Fruit fly (Drosophila melanogaster) whole organism, prepupa: ENCODE data around the gene CG31055.

ENCODE experiments used
- Blimp-1 ChIP-seq: fragments of 200-800 bp; sonication (Bioruptor generic); optimal IDR thresholded peaks from 3 replicates; lab custom pipeline; 2017; ENCODE audit warnings: missing biosample characterization, missing genetic modification characterization, mild to moderate bottlenecking, moderate library complexity, missing genetic modification reagents
- CG10631 ChIP-seq: fragments of 200-800 bp; sonication (Bioruptor generic); optimal IDR thresholded peaks from 2 replicates; lab custom pipeline; 2016; ENCODE audit warnings: missing biosample characterization, missing genetic modification characterization
- CG10669 ChIP-seq: fragments of 200-800 bp; sonication (Bioruptor generic); optimal IDR thresholded peaks from 3 replicates; lab custom pipeline; 2018; ENCODE audit warnings: missing biosample characterization, mild to moderate bottlenecking, missing genetic modification characterization, moderate library complexity
- CG11294 ChIP-seq: fragments of 200-800 bp; sonication (Bioruptor generic); IDR thresholded peaks from 2 replicates; pipeline ENCODE4 v1.3.6; 2022; ENCODE audit warnings: missing biosample characterization, missing genetic modification characterization
- CG11762 ChIP-seq: fragments of 200-800 bp; sonication (Bioruptor generic); optimal IDR thresholded peaks from 3 replicates; lab custom pipeline; 2016; ENCODE audit warnings: missing biosample characterization, missing genetic modification characterization; ENCODE audit not compliant: insufficient read depth
- CG11902 ChIP-seq: fragments of 200-800 bp; sonication (Bioruptor generic); optimal IDR thresholded peaks from 3 replicates; lab custom pipeline; 2016; ENCODE audit warnings: missing biosample characterization, missing genetic modification characterization
- CG1621 ChIP-seq: fragments of 200-800 bp; sonication (Bioruptor generic); optimal IDR thresholded peaks from 3 replicates; lab custom pipeline; 2018; ENCODE audit warnings: missing biosample characterization, mild to moderate bottlenecking, missing genetic modification characterization
- CG3032 ChIP-seq: fragments of 200-800 bp; optimal IDR thresholded peaks from 2 replicates; lab custom pipeline; 2019; ENCODE audit warnings: missing biosample characterization, mild to moderate bottlenecking, missing genetic modification characterization, moderate library complexity
- CG31627 ChIP-seq: fragments of 200-800 bp; sonication (Bioruptor generic); optimal IDR thresholded peaks from 3 replicates; lab custom pipeline; 2016; ENCODE audit warnings: missing biosample characterization, missing genetic modification characterization
- CG34406 ChIP-seq: fragments of 200-800 bp; sonication (Bioruptor generic); optimal IDR thresholded peaks from 3 replicates; lab custom pipeline; 2016; ENCODE audit warnings: missing biosample characterization, missing genetic modification characterization
- CG3919 ChIP-seq: fragments of 200-800 bp; sonication (Bioruptor generic); optimal IDR thresholded peaks from 3 replicates; lab custom pipeline; 2016; ENCODE audit warnings: missing biosample characterization, missing genetic modification characterization
- CG6276 ChIP-seq: fragments of 200-800 bp; sonication (Bioruptor generic); optimal IDR thresholded peaks from 2 replicates; lab custom pipeline; 2017; ENCODE audit warnings: missing biosample characterization, mild to moderate bottlenecking, missing genetic modification characterization
- CG6808 ChIP-seq: fragments of 200-800 bp; sonication (Bioruptor generic); optimal IDR thresholded peaks from 3 replicates; lab custom pipeline; 2017; ENCODE audit warnings: missing biosample characterization, missing genetic modification characterization, mild to moderate bottlenecking, moderate library complexity, missing genetic modification reagents
- CG6854 ChIP-seq: fragments of 200-800 bp; sonication (Bioruptor generic); optimal IDR thresholded peaks from 2 replicates; lab custom pipeline; 2017; ENCODE audit warnings: missing biosample characterization, mild to moderate bottlenecking, missing genetic modification characterization
- CG7368 ChIP-seq: fragments of 200-800 bp; sonication (Bioruptor generic); optimal IDR thresholded peaks from 3 replicates; lab custom pipeline; 2016; ENCODE audit warnings: missing biosample characterization, missing genetic modification characterization
- CG8632 ChIP-seq: fragments of 200-800 bp; sonication (Bioruptor generic); optimal IDR thresholded peaks from 3 replicates; lab custom pipeline; 2016; ENCODE audit warnings: missing biosample characterization, missing genetic modification characterization
- CG9139 ChIP-seq: fragments of 200-800 bp; sonication (Bioruptor generic); optimal IDR thresholded peaks from 3 replicates; lab custom pipeline; 2017; ENCODE audit warnings: missing biosample characterization, mild to moderate bottlenecking, missing genetic modification characterization
- Eip78C ChIP-seq: fragments of 200-800 bp; sonication (Bioruptor generic); peaks from one replicate; lab custom pipeline; 2016; ENCODE audit warnings: missing biosample characterization, missing genetic modification characterization
- Eip93F ChIP-seq: fragments of 200-800 bp; sonication (Bioruptor generic); optimal IDR thresholded peaks from 2 replicates; lab custom pipeline; 2016; ENCODE audit warnings: missing biosample characterization, mild to moderate bottlenecking, missing genetic modification characterization
- Ets21C ChIP-seq: fragments of 200-800 bp; sonication (Bioruptor generic); optimal IDR thresholded peaks from 3 replicates; lab custom pipeline; 2016; ENCODE audit warnings: missing biosample characterization, missing genetic modification characterization
- Gug ChIP-seq: fragments of 200-800 bp; sonication (Bioruptor generic); IDR thresholded peaks from 2 replicates; pipeline ENCODE4 v1.3.6; 2022; ENCODE audit warnings: missing biosample characterization, missing genetic modification characterization
- Hr38 ChIP-seq: sonication (Bioruptor generic); optimal IDR thresholded peaks from 2 replicates; lab custom pipeline; 2016; ENCODE audit warnings: missing biosample characterization, missing genetic modification characterization
- Hr39 ChIP-seq: fragments of 200-800 bp; sonication (Bioruptor generic); optimal IDR thresholded peaks from 2 replicates; lab custom pipeline; 2016; ENCODE audit warnings: missing biosample characterization, missing genetic modification characterization
- Hr4 ChIP-seq: fragments of 200-800 bp; sonication (Bioruptor generic); optimal IDR thresholded peaks from 3 replicates; lab custom pipeline; 2016; ENCODE audit warnings: missing biosample characterization, missing genetic modification characterization
- Lpt ChIP-seq: fragments of 200-800 bp; sonication (Bioruptor generic); optimal IDR thresholded peaks from 3 replicates; lab custom pipeline; 2016; ENCODE audit warnings: missing biosample characterization, missing genetic modification characterization
- Met ChIP-seq: fragments of 200-800 bp; sonication (Bioruptor generic); optimal IDR thresholded peaks from 3 replicates; lab custom pipeline; 2016; ENCODE audit warnings: missing biosample characterization, missing genetic modification characterization
- OdsH ChIP-seq: fragments of 200-800 bp; sonication (Bioruptor generic); optimal IDR thresholded peaks from 3 replicates; lab custom pipeline; 2016; ENCODE audit warnings: missing biosample characterization, missing genetic modification characterization
- Smox ChIP-seq: fragments of 200-800 bp; sonication (Bioruptor generic); optimal IDR thresholded peaks from 3 replicates; lab custom pipeline; 2016; ENCODE audit warnings: missing biosample characterization, missing genetic modification characterization
- Sox102F ChIP-seq: fragments of 200-800 bp; sonication (Bioruptor generic); optimal IDR thresholded peaks from 2 replicates; lab custom pipeline; 2016; ENCODE audit warnings: missing biosample characterization, mild to moderate bottlenecking, missing genetic modification characterization
- Sox15 ChIP-seq: fragments of 200-800 bp; sonication (Bioruptor generic); optimal IDR thresholded peaks from 3 replicates; lab custom pipeline; 2016; ENCODE audit warnings: missing biosample characterization, missing genetic modification characterization
- acj6 ChIP-seq: fragments of 200-800 bp; sonication (Bioruptor generic); optimal IDR thresholded peaks from 3 replicates; lab custom pipeline; 2016; ENCODE audit warnings: missing biosample characterization, missing genetic modification characterization
- dsx ChIP-seq: fragments of 200-800 bp; optimal IDR thresholded peaks from 3 replicates; lab custom pipeline; 2019; ENCODE audit warnings: missing biosample characterization, mild to moderate bottlenecking, missing genetic modification characterization, moderate library complexity; ENCODE audit not compliant: poor library complexity, severe bottlenecking
- eg ChIP-seq: fragments of 200-800 bp; sonication (Bioruptor generic); IDR thresholded peaks from 3 replicates; pipeline ENCODE4 v1.3.6; 2022; ENCODE audit warnings: missing biosample characterization, missing genetic modification characterization
- esn ChIP-seq: fragments of 200-800 bp; sonication (Bioruptor generic); optimal IDR thresholded peaks from 2 replicates; lab custom pipeline; 2016; ENCODE audit warnings: missing biosample characterization, mild to moderate bottlenecking, missing genetic modification characterization, moderate library complexity
- fd59A ChIP-seq: fragments of 200-800 bp; sonication (Bioruptor generic); optimal IDR thresholded peaks from 2 replicates; lab custom pipeline; 2017; ENCODE audit warnings: missing biosample characterization, mild to moderate bottlenecking, missing genetic modification characterization, missing genetic modification reagents
- fkh ChIP-seq: fragments of 200-800 bp; sonication (Bioruptor generic); optimal IDR thresholded peaks from 3 replicates; lab custom pipeline; 2017; ENCODE audit warnings: missing biosample characterization, mild to moderate bottlenecking, missing genetic modification characterization, moderate library complexity
- net ChIP-seq: fragments of 200-800 bp; sonication (Bioruptor generic); optimal IDR thresholded peaks from 3 replicates; lab custom pipeline; 2016; ENCODE audit warnings: missing biosample characterization, missing genetic modification characterization
- pdm3 ChIP-seq: fragments of 200-800 bp; sonication (Bioruptor generic); optimal IDR thresholded peaks from 3 replicates; lab custom pipeline; 2016; ENCODE audit warnings: missing biosample characterization, missing genetic modification characterization
- salr ChIP-seq, 2 experiments: fragments of 200-800 bp; sonication (Bioruptor generic); optimal IDR thresholded peaks; 3 replicates each; lab custom pipeline; 2016 to 2018; ENCODE audit warnings: missing biosample characterization in 2 of 2, missing genetic modification characterization in 2 of 2, mild to moderate bottlenecking in 1 of 2
- spab ChIP-seq: fragments of 200-800 bp; sonication (Bioruptor generic); optimal IDR thresholded peaks from 2 replicates; lab custom pipeline; 2017; ENCODE audit warnings: missing biosample characterization, mild to moderate bottlenecking, missing genetic modification characterization, missing genetic modification reagents
- ss ChIP-seq, 2 experiments: fragments of 200-800 bp; sonication (Bioruptor generic); optimal IDR thresholded peaks; 2 replicates in 1 of 2; 3 replicates in 1 of 2; lab custom pipeline; 2017 to 2018; ENCODE audit warnings: mild to moderate bottlenecking in 2 of 2, missing biosample characterization in 2 of 2, missing genetic modification characterization in 2 of 2, moderate library complexity in 1 of 2
- svp ChIP-seq: fragments of 200-800 bp; sonication (Bioruptor generic); peaks from one replicate; lab custom pipeline; 2016; ENCODE audit warnings: missing biosample characterization, missing genetic modification characterization
- topi ChIP-seq: fragments of 200-800 bp; sonication (Bioruptor generic); optimal IDR thresholded peaks from 3 replicates; lab custom pipeline; 2016; ENCODE audit warnings: missing biosample characterization, missing genetic modification characterization
- vri ChIP-seq: fragments of 200-800 bp; sonication (Bioruptor generic); optimal IDR thresholded peaks from 3 replicates; lab custom pipeline; 2016; ENCODE audit warnings: missing biosample characterization, mild to moderate bottlenecking, missing genetic modification characterization

CG31055 gene

DNA sequence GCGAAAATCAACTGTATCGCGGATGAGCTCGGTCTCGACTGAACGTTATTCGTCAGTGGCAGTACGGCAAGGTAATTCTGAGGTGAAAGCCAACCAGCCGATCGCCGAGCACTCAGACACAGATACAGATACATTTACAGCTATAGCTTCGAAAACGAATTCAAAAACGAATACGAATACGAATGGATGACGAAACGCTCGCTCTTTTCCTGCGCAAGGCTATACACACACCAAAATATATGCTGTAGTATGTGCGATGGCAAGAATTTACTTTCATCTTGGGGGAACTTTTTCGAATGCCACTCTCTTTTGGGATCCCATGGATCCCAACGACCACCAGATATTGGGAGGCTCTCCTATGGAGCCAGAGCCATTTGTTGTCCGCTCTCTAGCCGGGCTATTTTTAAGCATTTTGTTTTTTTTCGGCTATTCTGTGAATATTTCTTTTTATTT lies 27.8 kb downstream of the CG31055 start, which contains the start of gene Mlc1:
Mlc1 (minus strand) TSS at position 51 of the 453 bp plus-strand sequence.
- TF ChIP-seq vri (GFP tag; lab: Kevin White, UChicago) (no peak), dsx (GFP tag; lab: Kevin White, UChicago) (no peak), OdsH (no peak), topi (GFP tag; lab: Kevin White, UChicago) (no peak), CG34406 (GFP tag; lab: Kevin White, UChicago) (no peak), CG10631 (GFP tag; lab: Kevin White, UChicago) (no peak), CG6854 (GFP tag; lab: Kevin White, UChicago) (no peak), acj6 (GFP tag; lab: Kevin White, UChicago) (no peak), pdm3 (GFP tag; lab: Kevin White, UChicago) (no peak), eg (no peak), CG11902 (GFP tag; lab: Kevin White, UChicago) (no peak), Eip93F (GFP tag; lab: Kevin White, UChicago) (no peak), Gug (no peak), CG11294 (GFP tag; lab: Robert Waterston, UW) (no peak), CG7368 (no peak), CG6808 (no peak), Sox102F (no peak), net (GFP tag; lab: Kevin White, UChicago) (no peak), svp (GFP tag; lab: Kevin White, UChicago) (no peak)
- TF ChIP-seq, all 60 proteins: peak for 0

DNA sequence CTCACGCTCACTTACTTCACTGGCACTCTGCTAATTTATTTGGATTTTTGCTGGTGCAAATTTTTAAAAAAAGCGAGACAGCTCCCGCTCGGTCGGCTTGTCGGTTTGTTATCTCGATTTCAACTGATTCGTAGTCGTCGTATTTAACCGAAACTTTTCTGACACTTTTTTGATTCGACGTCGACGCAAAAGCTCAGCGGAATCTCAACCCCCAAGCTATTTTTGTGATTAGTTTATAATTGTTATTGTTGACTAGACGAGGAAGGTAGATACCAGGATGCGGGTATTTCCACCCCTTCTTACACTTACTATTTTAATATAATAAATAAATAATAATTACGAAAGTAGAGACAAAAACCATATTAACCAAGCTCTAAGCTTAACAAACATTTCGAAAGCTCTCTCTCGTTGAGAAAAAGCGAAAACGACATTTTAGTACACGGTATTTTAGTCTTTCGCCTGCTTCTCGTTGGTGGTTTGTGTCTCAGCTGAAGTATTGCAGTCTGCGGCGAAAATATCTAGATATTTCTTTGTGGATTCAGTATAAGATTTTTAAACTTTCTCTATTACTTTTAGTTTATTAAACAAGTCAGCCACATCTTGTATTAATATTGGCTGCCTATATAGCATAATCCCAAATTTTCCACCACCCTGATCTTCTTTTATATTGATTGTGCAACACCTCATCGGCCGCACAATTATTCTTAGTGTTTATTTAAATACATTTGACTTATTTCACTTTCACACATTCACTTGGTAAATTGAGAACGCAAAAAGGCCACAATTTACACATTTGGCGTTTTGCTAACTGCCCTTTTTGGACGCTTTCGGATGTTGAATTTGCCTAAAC lies 31.0 kb downstream of the CG31055 start, which contains the start of gene tau:
tau (minus strand) TSS at position 311 of the 850 bp plus-strand sequence.
- TF ChIP-seq Hr38 (GFP tag; lab: Kevin White, UChicago), result no peak
- no peak for TF ChIP-seq Met
- TF ChIP-seq CG6276, result no peak
- TF ChIP-seq CG6854 (GFP tag; lab: Kevin White, UChicago), result no peak
- TF ChIP-seq CG9139 (GFP tag; lab: Kevin White, UChicago), result no peak
- TF ChIP-seq CG10631 (GFP tag; lab: Kevin White, UChicago), result no peak
- no peak for TF ChIP-seq CG6808
- TF ChIP-seq Ets21C (GFP tag; lab: Kevin White, UChicago), result no peak

DNA sequence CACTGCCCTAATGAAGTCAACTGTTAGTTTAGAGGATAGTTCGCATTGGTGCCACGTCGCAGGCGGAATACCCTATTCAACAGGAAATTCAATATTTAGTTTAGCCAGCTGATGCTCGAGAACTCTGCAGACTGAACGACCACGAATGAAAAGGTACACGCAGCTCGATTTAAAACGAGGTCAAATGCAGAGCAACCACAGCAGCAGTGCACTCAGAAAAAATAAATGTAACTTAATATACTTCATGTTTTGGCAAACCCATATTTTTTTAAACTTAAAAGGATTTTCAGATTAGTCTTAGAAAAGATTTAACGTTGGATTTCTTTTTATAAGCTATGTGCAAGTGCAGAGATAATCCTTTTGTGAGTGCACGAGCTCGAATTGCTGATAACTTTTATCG lies 32.8 kb downstream of the CG31055 start:
- no peak for TF ChIP-seq Sox15
- TF ChIP-seq pdm3 (GFP tag; lab: Kevin White, UChicago), result peak; percentile 35
- TF ChIP-seq CG9139 (GFP tag; lab: Kevin White, UChicago), result no peak
- no peak for TF ChIP-seq esn
- TF ChIP-seq Hr39 (GFP tag; lab: Kevin White, UChicago), result no peak
- TF ChIP-seq salr (GFP tag; optimal IDR thresholded peaks at IDR 0.05; lab: Kevin White, UChicago), result peak in 1 of 2 experiments; percentile 25
- TF ChIP-seq Hr38 (GFP tag; lab: Kevin White, UChicago), result no peak
- TF ChIP-seq ss (GFP tag; optimal IDR thresholded peaks at IDR 0.05; lab: Kevin White, UChicago), result no peak
- TF ChIP-seq fd59A, result no peak
- TF ChIP-seq eg, result peak; percentile 69; the same call in 2 of the 3 replicates
- no peak for TF ChIP-seq CG3032 (tag; lab: Kevin White, UChicago)
- TF ChIP-seq Lpt (GFP tag; lab: Kevin White, UChicago), result peak; percentile 1
- peak; percentile 10 for TF ChIP-seq CG8632
- TF ChIP-seq CG11294 (GFP tag; lab: Robert Waterston, UW), result no peak; the same call in 1 of the 2 replicates
- no peak for TF ChIP-seq CG34406 (GFP tag; lab: Kevin White, UChicago)
- TF ChIP-seq CG3919 (GFP tag; lab: Kevin White, UChicago), result peak; percentile 26
- no peak for TF ChIP-seq CG1621 (tag; lab: Kevin White, UChicago)
- TF ChIP-seq dsx (GFP tag; lab: Kevin White, UChicago), result no peak
- TF ChIP-seq CG11762 (GFP tag; lab: Kevin White, UChicago), result peak; percentile 11
- TF ChIP-seq CG11902 (GFP tag; lab: Kevin White, UChicago), result no peak
- peak; percentile 2 for TF ChIP-seq Smox
- TF ChIP-seq OdsH, result peak; percentile 46
- TF ChIP-seq fkh (GFP tag; lab: Kevin White, UChicago), result no peak
- TF ChIP-seq CG6854 (GFP tag; lab: Kevin White, UChicago), result no peak
- TF ChIP-seq spab (GFP tag; lab: Kevin White, UChicago), result no peak
- TF ChIP-seq CG31627 (GFP tag; lab: Kevin White, UChicago), result no peak
- peak; percentile 37 for TF ChIP-seq Hr4 (GFP tag; lab: Kevin White, UChicago)
- TF ChIP-seq vri (GFP tag; lab: Kevin White, UChicago), result no peak
- no peak for TF ChIP-seq Met
- no peak for TF ChIP-seq Blimp-1
- peak; percentile 34 for TF ChIP-seq CG10669
- peak; percentile 69 for TF ChIP-seq Eip78C (GFP tag; lab: Kevin White, UChicago)
